Fruit fly (Drosophila melanogaster): ENCODE data around the gene CG15387.

The CG15387 gene

DNA sequence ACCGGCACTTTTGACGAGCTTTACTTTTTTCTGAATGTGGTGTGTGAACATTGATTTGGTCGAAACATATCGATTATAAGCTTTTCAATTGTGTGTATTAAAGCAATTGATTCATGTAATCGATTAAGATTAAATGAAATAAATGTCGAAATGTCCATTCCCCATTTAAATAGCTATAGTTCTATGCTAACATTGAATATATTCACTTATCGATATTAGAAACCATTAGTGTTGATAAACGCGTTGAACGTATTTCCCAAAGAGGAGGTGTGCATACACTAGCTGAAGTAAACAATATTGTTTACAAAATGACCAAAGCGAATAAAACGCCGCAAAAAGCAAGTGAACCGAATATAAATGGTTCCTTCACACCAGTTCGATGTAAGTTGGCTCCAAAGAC lies 12.1 kb downstream of the CG15387 start, which contains the start of the genes Uch and CG34174 (continued):
- TF ChIP-seq Deaf1 (tag; optimal IDR thresholded peaks at IDR 0.05), result no peak
- no peak for TF ChIP-seq CG3065 (GFP tag; optimal IDR thresholded peaks at IDR 0.05)
- no peak for TF ChIP-seq stc (GFP tag; IDR thresholded peaks at IDR 0.05)
- no peak for TF ChIP-seq shn (GFP tag; optimal IDR thresholded peaks at IDR 0.05)
- peak; percentile 20 for TF ChIP-seq fu2 (GFP tag; optimal IDR thresholded peaks at IDR 0.05)
- TF ChIP-seq Xrp1 (GFP tag; IDR thresholded peaks at IDR 0.05), result no peak
- peak; percentile 59 for TF ChIP-seq trem (tag; optimal IDR thresholded peaks at IDR 0.05)
- peak; percentile 64 for TF ChIP-seq CG2116 (GFP tag; optimal IDR thresholded peaks at IDR 0.05)
- TF ChIP-seq sob (GFP tag; IDR thresholded peaks at IDR 0.05), result no peak
- no peak for TF ChIP-seq gce (GFP tag; IDR thresholded peaks at IDR 0.05)
- TF ChIP-seq CG18619 (GFP tag; optimal IDR thresholded peaks at IDR 0.05), result no peak
- no peak for TF ChIP-seq CG8765 (GFP tag; IDR thresholded peaks at IDR 0.05)
- TF ChIP-seq CG2889 (GFP tag; IDR thresholded peaks at IDR 0.05), result no peak
- TF ChIP-seq CG8089 (GFP tag; optimal IDR thresholded peaks at IDR 0.05), result no peak
- no peak for TF ChIP-seq CG15479 (GFP tag; optimal IDR thresholded peaks at IDR 0.05)
- no peak for TF ChIP-seq Hey (tag; optimal IDR thresholded peaks at IDR 0.05)
- no peak for TF ChIP-seq Gug (GFP tag; IDR thresholded peaks at IDR 0.05)
- no peak for TF ChIP-seq Ptx1 (GFP tag; IDR thresholded peaks at IDR 0.05)
- TF ChIP-seq Med (GFP tag), result peak; percentile 72
- peak; percentile 65 for TF ChIP-seq Ets97D (GFP tag; optimal IDR thresholded peaks at IDR 0.05)
- peak; percentile 65; the same call in 2 of the 3 replicates for TF ChIP-seq zen2 (GFP tag; IDR thresholded peaks at IDR 0.05; ENCODE audit: partially characterized antibody)
- TF ChIP-seq fru (optimal IDR thresholded peaks at IDR 0.05), result no peak
- TF ChIP-seq CG12299 (tag; optimal IDR thresholded peaks at IDR 0.05), result peak; percentile 22
- peak; percentile 1 for TF ChIP-seq Hsf (GFP tag; optimal IDR thresholded peaks at IDR 0.05)
- TF ChIP-seq CG7839 (tag; optimal IDR thresholded peaks at IDR 0.05), result no peak
- no peak for TF ChIP-seq CG10462 (GFP tag; optimal IDR thresholded peaks at IDR 0.05)
- TF ChIP-seq sqz (GFP tag; optimal IDR thresholded peaks at IDR 0.05), result no peak
- peak; percentile 15 for TF ChIP-seq exex (tag; optimal IDR thresholded peaks at IDR 0.05)
- TF ChIP-seq hb (GFP tag; IDR thresholded peaks at IDR 0.05; ENCODE audit: partially characterized antibody), result no peak
- TF ChIP-seq Doc3 (GFP tag; IDR thresholded peaks at IDR 0.05; ENCODE audit: partially characterized antibody), result peak; percentile 72
- no peak for TF ChIP-seq CG14441 (GFP tag; IDR thresholded peaks at IDR 0.05)
- TF ChIP-seq phol (tag; optimal IDR thresholded peaks at IDR 0.05), result peak; percentile 58
- TF ChIP-seq CG7357 (GFP tag; IDR thresholded peaks at IDR 0.05), result no peak
- no peak for TF ChIP-seq Gsc (GFP tag; IDR thresholded peaks at IDR 0.05)
- no peak for TF ChIP-seq Sry-β (GFP tag; optimal IDR thresholded peaks at IDR 0.05)
- peak; percentile 9 for TF ChIP-seq CG1233 (GFP tag; optimal IDR thresholded peaks at IDR 0.05)
- TF ChIP-seq Mes4 (GFP tag; optimal IDR thresholded peaks at IDR 0.05), result no peak
- no peak for TF ChIP-seq Drgx (GFP tag; IDR thresholded peaks at IDR 0.05)
- no peak for TF ChIP-seq Dip3 (GFP tag; optimal IDR thresholded peaks at IDR 0.05)
- no peak for TF ChIP-seq CG31388 (GFP tag; optimal IDR thresholded peaks at IDR 0.05)
- TF ChIP-seq Abd-B (GFP tag; optimal IDR thresholded peaks at IDR 0.05), result peak; percentile 44
- peak; percentile 1 for TF ChIP-seq zfh2 (GFP tag; optimal IDR thresholded peaks at IDR 0.05)
- TF ChIP-seq CG2129 (GFP tag; IDR thresholded peaks at IDR 0.05; ENCODE audit: partially characterized antibody), result no peak; the same call in 1 of the 2 replicates
- peak; percentile 0 for TF ChIP-seq mam (GFP tag; optimal IDR thresholded peaks at IDR 0.05)
- TF ChIP-seq ase (GFP tag; IDR thresholded peaks at IDR 0.05), result no peak
- TF ChIP-seq ara (GFP tag; IDR thresholded peaks at IDR 0.05), result no peak
- TF ChIP-seq CG11247 (GFP tag; IDR thresholded peaks at IDR 0.05), result no peak
- TF ChIP-seq CG1602 (GFP tag; optimal IDR thresholded peaks at IDR 0.05), result no peak
- TF ChIP-seq NC2β (GFP tag; optimal IDR thresholded peaks at IDR 0.05), result no peak
- peak; percentile 60 for TF ChIP-seq Dref (GFP tag; IDR thresholded peaks at IDR 0.05)
- no peak for TF ChIP-seq croc (GFP tag; conservative IDR thresholded peaks at IDR 0.05)
- TF ChIP-seq knrl (GFP tag; IDR thresholded peaks at IDR 0.05; ENCODE audit: partially characterized antibody), result peak; percentile 80
- no peak for TF ChIP-seq CG32532 (GFP tag; IDR thresholded peaks at IDR 0.05)

Measured in whole organism, embryonic.